Fruit fly (Drosophila melanogaster) whole organism, embryonic: ENCODE measurements around the gene Vti1a.

Experiments
- Antp ChIP-seq: fragments of 200-800 bp; sonication (Bioruptor generic); optimal IDR thresholded peaks from 3 replicates; lab custom pipeline; 2016; ENCODE audit warnings: missing biosample characterization, missing genetic modification characterization
- Atf-2 ChIP-seq: fragments of 200-800 bp; sonication (Bioruptor generic); optimal IDR thresholded peaks from 2 replicates; lab custom pipeline; 2016; ENCODE audit warnings: missing biosample characterization, missing genetic modification characterization
- CG10274 ChIP-seq: fragments of 200-800 bp; sonication (Bioruptor generic); optimal IDR thresholded peaks from 3 replicates; lab custom pipeline; 2017; ENCODE audit warnings: missing biosample characterization, mild to moderate bottlenecking, missing genetic modification characterization
- CG10543 ChIP-seq: fragments of 200-800 bp; sonication (Bioruptor generic); optimal IDR thresholded peaks from 3 replicates; lab custom pipeline; 2017; ENCODE audit warnings: missing biosample characterization, mild to moderate bottlenecking, missing genetic modification characterization, moderate library complexity
- CG11398 ChIP-seq: fragments of 200-800 bp; sonication (Bioruptor generic); optimal IDR thresholded peaks from 2 replicates; lab custom pipeline; 2016; ENCODE audit warnings: missing biosample characterization, missing genetic modification characterization
- CG11696 ChIP-seq: fragments of 200-800 bp; sonication (Bioruptor generic); IDR thresholded peaks from 2 replicates; pipeline ENCODE4 v1.3.6; 2022; ENCODE audit warnings: missing biosample characterization, missing genetic modification characterization
- CG11723 ChIP-seq: fragments of 200-800 bp; sonication (Bioruptor generic); optimal IDR thresholded peaks from 2 replicates; lab custom pipeline; 2017; ENCODE audit warnings: missing biosample characterization, mild to moderate bottlenecking, missing genetic modification characterization
- CG12155 ChIP-seq: fragments of 200-800 bp; sonication (Bioruptor generic); optimal IDR thresholded peaks from 3 replicates; lab custom pipeline; 2016; ENCODE audit warnings: missing biosample characterization, missing genetic modification characterization
- CG12659 ChIP-seq: fragments of 200-800 bp; sonication (Bioruptor generic); optimal IDR thresholded peaks from 3 replicates; lab custom pipeline; 2017; ENCODE audit warnings: mild to moderate bottlenecking, missing biosample characterization, missing genetic modification reagents, missing genetic modification characterization
- CG12744 ChIP-seq: fragments of 200-800 bp; sonication (Bioruptor generic); optimal IDR thresholded peaks from 2 replicates; lab custom pipeline; 2016; ENCODE audit warnings: missing biosample characterization, missing genetic modification characterization
- CG13894 ChIP-seq: fragments of 200-800 bp; sonication (Bioruptor generic); optimal IDR thresholded peaks from 3 replicates; lab custom pipeline; 2018; ENCODE audit warnings: missing biosample characterization, mild to moderate bottlenecking, missing genetic modification characterization, moderate library complexity
- CG14667 ChIP-seq: fragments of 200-800 bp; sonication (Bioruptor generic); IDR thresholded peaks from 2 replicates; pipeline ENCODE4 v1.3.6; 2022; ENCODE audit warnings: missing biosample characterization, missing genetic modification characterization
- CG17612 ChIP-seq: fragments of 200-800 bp; sonication (Bioruptor generic); IDR thresholded peaks from 2 replicates; pipeline ENCODE4 v1.3.6; 2022; ENCODE audit warnings: missing biosample characterization, missing genetic modification characterization
- CG3065 ChIP-seq: fragments of 200-800 bp; sonication (Bioruptor generic); optimal IDR thresholded peaks from 2 replicates; lab custom pipeline; 2016; ENCODE audit warnings: missing biosample characterization, missing genetic modification characterization
- CG31441 ChIP-seq: fragments of 200-800 bp; sonication (Bioruptor generic); IDR thresholded peaks from 2 replicates; pipeline ENCODE4 v1.3.6; 2022; ENCODE audit warnings: missing biosample characterization, missing genetic modification characterization
- CG32772 ChIP-seq: fragments of 200-800 bp; sonication (Bioruptor generic); IDR thresholded peaks from 2 replicates; pipeline ENCODE4 v1.3.6; 2022; ENCODE audit warnings: missing biosample characterization, missing genetic modification characterization
- CG4424 ChIP-seq: fragments of 200-800 bp; sonication (Bioruptor generic); optimal IDR thresholded peaks from 3 replicates; lab custom pipeline; 2016; ENCODE audit warnings: missing biosample characterization, missing genetic modification characterization
- CG6683 ChIP-seq: fragments of 200-800 bp; sonication (Bioruptor generic); optimal IDR thresholded peaks from 2 replicates; lab custom pipeline; 2017; ENCODE audit warnings: missing biosample characterization, mild to moderate bottlenecking, missing genetic modification characterization, missing genetic modification reagents
- CG6765 ChIP-seq: fragments of 200-800 bp; sonication (Bioruptor generic); optimal IDR thresholded peaks from 3 replicates; lab custom pipeline; 2017; ENCODE audit warnings: missing biosample characterization, mild to moderate bottlenecking, missing genetic modification characterization
- CG6813 ChIP-seq: fragments of 200-800 bp; sonication (Bioruptor generic); optimal IDR thresholded peaks from 2 replicates; lab custom pipeline; 2017; ENCODE audit warnings: missing biosample characterization, missing genetic modification characterization, mild to moderate bottlenecking, moderate library complexity, missing genetic modification reagents
- CG6854 ChIP-seq: fragments of 200-800 bp; sonication (Bioruptor generic); optimal IDR thresholded peaks from 3 replicates; lab custom pipeline; 2017; ENCODE audit warnings: missing biosample characterization, mild to moderate bottlenecking, missing genetic modification characterization
- CG7271 ChIP-seq: fragments of 200-800 bp; sonication (Bioruptor generic); optimal IDR thresholded peaks from 2 replicates; lab custom pipeline; 2018; ENCODE audit warnings: missing biosample characterization, mild to moderate bottlenecking, missing genetic modification characterization, moderate library complexity
- CG9876 ChIP-seq: fragments of 200-800 bp; sonication (Bioruptor generic); optimal IDR thresholded peaks from 2 replicates; lab custom pipeline; 2016; ENCODE audit warnings: missing biosample characterization, missing genetic modification characterization
- Chrac-16 ChIP-seq: fragments of 200-800 bp; sonication (Bioruptor generic); optimal IDR thresholded peaks from 3 replicates; lab custom pipeline; 2016; ENCODE audit warnings: missing biosample characterization, missing genetic modification characterization
- CoRest ChIP-seq: fragments of 200-800 bp; sonication (Bioruptor generic); optimal IDR thresholded peaks from 3 replicates; lab custom pipeline; 2018; ENCODE audit warnings: missing biosample characterization, mild to moderate bottlenecking, missing genetic modification characterization, moderate library complexity
- Dad ChIP-seq: fragments of 200-800 bp; sonication (Bioruptor generic); optimal IDR thresholded peaks from 3 replicates; lab custom pipeline; 2016; ENCODE audit warnings: missing biosample characterization, missing genetic modification characterization
- Eip74EF ChIP-seq, 2 experiments: fragments of 200-800 bp in 1 of 2; fragments of >200 bp in 1 of 2; sonication (Bioruptor generic) in 1 of 2; optimal IDR thresholded peaks; 2 replicates each; lab custom pipeline; 2017 to 2019; ENCODE audit warnings: missing biosample characterization in 2 of 2, missing genetic modification characterization in 2 of 2, mild to moderate bottlenecking in 1 of 2, moderate library complexity in 1 of 2
- H2.0 ChIP-seq: fragments of 200-800 bp; sonication (Bioruptor generic); IDR thresholded peaks from 2 replicates; pipeline ENCODE4 v1.3.6; 2022; ENCODE audit warnings: missing biosample characterization, missing genetic modification characterization
- Kr ChIP-seq: fragments of 200-800 bp; sonication (Bioruptor generic); optimal IDR thresholded peaks from 2 replicates; lab custom pipeline; 2017; ENCODE audit warnings: missing biosample characterization, mild to moderate bottlenecking, missing genetic modification characterization
- Lim3 ChIP-seq: fragments of 200-800 bp; sonication (Bioruptor generic); IDR thresholded peaks from 2 replicates; pipeline ENCODE4 v1.3.6; 2022; ENCODE audit warnings: missing biosample characterization, missing genetic modification characterization
- Nf-YB ChIP-seq: fragments of 200-800 bp; sonication (Bioruptor generic); optimal IDR thresholded peaks from 3 replicates; lab custom pipeline; 2019; ENCODE audit warnings: missing biosample characterization, mild to moderate bottlenecking, missing genetic modification characterization, moderate library complexity
- Sin3A ChIP-seq: fragments of >200 bp; optimal IDR thresholded peaks from 2 replicates; lab custom pipeline; 2018
- ab ChIP-seq: fragments of 200-800 bp; sonication (Bioruptor generic); optimal IDR thresholded peaks from 2 replicates; lab custom pipeline; 2016; ENCODE audit warnings: missing biosample characterization, missing genetic modification characterization
- cwo ChIP-seq: fragments of 200-800 bp; sonication (Bioruptor generic); optimal IDR thresholded peaks from 3 replicates; lab custom pipeline; 2017; ENCODE audit warnings: missing biosample characterization, missing genetic modification characterization, mild to moderate bottlenecking, moderate library complexity, missing genetic modification reagents
- da ChIP-seq: fragments of 200-800 bp; sonication (Bioruptor generic); optimal IDR thresholded peaks from 2 replicates; lab custom pipeline; 2016; ENCODE audit warnings: missing biosample characterization, missing genetic modification characterization
- dati ChIP-seq: fragments of 200-800 bp; sonication (Bioruptor generic); IDR thresholded peaks from 2 replicates; pipeline ENCODE4 v1.3.6; 2022; ENCODE audit warnings: missing biosample characterization, missing genetic modification characterization
- dmrt99B ChIP-seq: fragments of 200-800 bp; sonication (Bioruptor generic); optimal IDR thresholded peaks from 2 replicates; lab custom pipeline; 2018; ENCODE audit warnings: missing biosample characterization, mild to moderate bottlenecking, missing genetic modification characterization, moderate library complexity
- ewg ChIP-seq: fragments of 200-800 bp; sonication (Bioruptor generic); optimal IDR thresholded peaks from 3 replicates; lab custom pipeline; 2017; ENCODE audit warnings: mild to moderate bottlenecking, missing biosample characterization, missing genetic modification reagents, missing genetic modification characterization
- gem ChIP-seq: fragments of 200-800 bp; sonication (Bioruptor generic); optimal IDR thresholded peaks from 2 replicates; lab custom pipeline; 2019; ENCODE audit warnings: missing biosample characterization, mild to moderate bottlenecking, missing genetic modification characterization, moderate library complexity
- ind ChIP-seq: fragments of 200-800 bp; sonication (Bioruptor generic); optimal IDR thresholded peaks from 3 replicates; lab custom pipeline; 2016; ENCODE audit warnings: missing biosample characterization, missing genetic modification characterization
- org-1 ChIP-seq: fragments of 200-800 bp; sonication (Bioruptor generic); optimal IDR thresholded peaks from 2 replicates; lab custom pipeline; 2017; ENCODE audit warnings: missing biosample characterization, missing genetic modification characterization
- ro ChIP-seq: fragments of 200-800 bp; sonication (Bioruptor generic); IDR thresholded peaks from 2 replicates; pipeline ENCODE4 v1.3.6; 2022; ENCODE audit warnings: missing biosample characterization, missing genetic modification characterization
- run ChIP-seq: fragments of 200-800 bp; sonication (Bioruptor generic); optimal IDR thresholded peaks from 3 replicates; lab custom pipeline; 2018; ENCODE audit warnings: missing biosample characterization, mild to moderate bottlenecking, missing genetic modification characterization
- slp2 ChIP-seq: fragments of 200-800 bp; sonication (Bioruptor generic); optimal IDR thresholded peaks from 2 replicates; lab custom pipeline; 2016; ENCODE audit warnings: missing biosample characterization, missing genetic modification characterization
- stc ChIP-seq: fragments of 200-800 bp; sonication (Bioruptor generic); IDR thresholded peaks from 2 replicates; pipeline ENCODE4 v1.3.6; 2022; ENCODE audit warnings: missing biosample characterization, missing genetic modification characterization
- stwl ChIP-seq: fragments of 200-800 bp; sonication (Bioruptor generic); optimal IDR thresholded peaks from 3 replicates; lab custom pipeline; 2018; ENCODE audit warnings: missing biosample characterization, mild to moderate bottlenecking, missing genetic modification characterization, moderate library complexity
- unpg ChIP-seq: fragments of 200-800 bp; sonication (Bioruptor generic); optimal IDR thresholded peaks from 3 replicates; lab custom pipeline; 2018; ENCODE audit warnings: missing biosample characterization, mild to moderate bottlenecking, missing genetic modification characterization, moderate library complexity
- wek ChIP-seq: fragments of 200-800 bp; sonication (Bioruptor generic); optimal IDR thresholded peaks from 3 replicates; lab custom pipeline; 2018; ENCODE audit warnings: missing biosample characterization, mild to moderate bottlenecking, missing genetic modification characterization, moderate library complexity
- zen2 ChIP-seq: fragments of 200-800 bp; sonication (Bioruptor generic); IDR thresholded peaks from 3 replicates; pipeline ENCODE4 v1.3.6; 2022; ENCODE audit warnings: missing biosample characterization, missing genetic modification characterization; ENCODE audit not compliant: partially characterized antibody

Gene Vti1a

DNA sequence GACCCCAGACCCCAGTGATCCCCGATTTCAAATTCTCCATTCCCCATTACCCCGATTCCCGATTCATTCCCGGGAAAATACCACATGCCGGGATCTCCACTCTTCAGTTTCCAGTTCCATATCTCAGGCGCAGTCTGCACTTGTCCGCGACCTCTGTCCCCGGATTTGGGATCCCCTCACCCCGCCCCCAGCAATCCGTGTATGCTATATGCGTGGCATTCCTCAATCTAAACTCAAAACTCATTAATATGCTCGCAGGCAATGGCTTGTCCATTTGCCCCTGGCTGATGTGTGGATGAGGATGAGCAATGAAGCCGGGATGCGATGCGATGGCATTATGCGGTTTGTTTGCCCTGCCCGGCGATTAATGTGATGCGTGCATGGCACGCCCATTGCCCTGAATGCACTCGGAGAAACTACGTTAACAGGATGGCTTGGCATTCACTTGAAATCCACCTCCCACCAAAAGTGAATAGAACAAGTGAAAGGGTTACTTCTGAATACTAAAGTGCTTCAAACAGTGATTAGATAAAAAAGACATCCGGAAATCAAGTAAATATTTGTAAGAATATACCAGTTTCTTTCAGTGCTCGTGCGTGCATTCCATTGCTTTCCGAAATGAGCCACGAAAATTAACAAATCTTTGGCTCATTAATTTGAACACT is 32.9 kb upstream of the Vti1a start (continued):
- TF ChIP-seq CG3065 (GFP tag; lab: Kevin White, UChicago) (peak; percentile 96), unpg (peak; percentile 82), run (tag; lab: Kevin White, UChicago) (no peak), Kr (GFP tag; lab: Kevin White, UChicago) (peak; percentile 82), stwl (peak; percentile 76), CG11696 (GFP tag; lab: Robert Waterston, UW) (peak; percentile 56; the same call in 1 of the 2 replicates), ab (GFP tag; lab: Kevin White, UChicago) (peak; percentile 14), Eip74EF (GFP tag; optimal IDR thresholded peaks at IDR 0.05; lab: Kevin White, UChicago) (peak in 1 of 2 experiments; percentile 30), CG10274 (no peak), ro (GFP tag; lab: Robert Waterston, UW) (peak; percentile 40; the same call in 1 of the 2 replicates), H2.0 (peak; percentile 45; the same call in 1 of the 2 replicates), CoRest (tag; lab: Kevin White, UChicago) (peak; percentile 73), dmrt99B (tag; lab: Kevin White, UChicago) (peak; percentile 59), da (peak; percentile 68), dati (GFP tag; lab: Robert Waterston, UW) (peak; percentile 70), CG31441 (GFP tag; lab: Robert Waterston, UW) (peak; percentile 85), CG32772 (peak; percentile 85), CG12155 (GFP tag; lab: Kevin White, UChicago) (peak; percentile 66), Nf-YB (GFP tag; lab: Kevin White, UChicago) (peak; percentile 65), Dad (GFP tag; lab: Kevin White, UChicago) (peak; percentile 68), Lim3 (no peak), CG13894 (tag; lab: Kevin White, UChicago) (no peak), CG17612 (GFP tag; lab: Robert Waterston, UW) (no peak; the same call in 1 of the 2 replicates), Sin3A (lab: Kevin White, UChicago) (no peak), ewg (peak; percentile 55), CG11723 (GFP tag; lab: Kevin White, UChicago) (peak; percentile 26), zen2 (GFP tag; lab: Robert Waterston, UW) (no peak), CG12659 (no peak), CG6854 (no peak), cwo (GFP tag; lab: Kevin White, UChicago) (no peak), Chrac-16 (GFP tag; lab: Kevin White, UChicago) (peak; percentile 90), org-1 (GFP tag; lab: Kevin White, UChicago) (peak; percentile 63), CG6765 (GFP tag; lab: Kevin White, UChicago) (no peak), CG10543 (GFP tag; lab: Kevin White, UChicago) (no peak), gem (peak; percentile 91), slp2 (GFP tag; lab: Kevin White, UChicago) (peak; percentile 81), ind (GFP tag; lab: Kevin White, UChicago) (peak; percentile 31), wek (GFP tag; lab: Kevin White, UChicago) (no peak), CG14667 (GFP tag; lab: Robert Waterston, UW) (peak; percentile 72), CG6813 (GFP tag; lab: Kevin White, UChicago) (peak; percentile 73), stc (GFP tag; lab: Robert Waterston, UW) (peak; percentile 42; the same call in 1 of the 2 replicates), Antp (GFP tag; lab: Kevin White, UChicago) (peak; percentile 62), CG12744 (GFP tag; lab: Kevin White, UChicago) (peak; percentile 64), CG11398 (peak; percentile 77), CG6683 (GFP tag; lab: Kevin White, UChicago) (no peak), CG4424 (GFP tag; lab: Kevin White, UChicago) (peak; percentile 87), CG9876 (GFP tag; lab: Kevin White, UChicago) (peak; percentile 42), CG7271 (tag; lab: Kevin White, UChicago) (peak; percentile 49), Atf-2 (peak; percentile 80)
